Worm (Caenorhabditis elegans) whole organism, mixed stage, embryonic: ENCODE results near the gene ssq-4.

Experiments used
- M03D4.4 ChIP-seq: sonication (generic microtip); optimal IDR thresholded peaks from 2 replicates; lab custom pipeline; 2017; ENCODE audit warnings: mild to moderate bottlenecking, missing genetic modification characterization, missing compliant biosample characterization
- bed-3 ChIP-seq: fragments of 200-800 bp; sonication (Bioruptor generic); optimal IDR thresholded peaks from 3 replicates; lab custom pipeline; 2018; ENCODE audit warnings: mild to moderate bottlenecking, missing genetic modification characterization, moderate library complexity, missing compliant biosample characterization
- ceh-39 ChIP-seq: fragments of 150-350 bp; optimal IDR thresholded peaks from 2 replicates; lab custom pipeline; 2014; ENCODE audit warnings: missing biosample characterization, missing genetic modification characterization
- ceh-43 ChIP-seq: fragments of 200-800 bp; sonication (Bioruptor generic); optimal IDR thresholded peaks from 2 replicates; lab custom pipeline; 2018; ENCODE audit warnings: mild to moderate bottlenecking, missing genetic modification characterization, moderate library complexity, missing compliant biosample characterization
- ceh-83 ChIP-seq: fragments of 200-800 bp; sonication (Bioruptor generic); optimal IDR thresholded peaks from 2 replicates; lab custom pipeline; 2018; ENCODE audit warnings: mild to moderate bottlenecking, missing genetic modification characterization, missing compliant biosample characterization
- ces-1 ChIP-seq: fragments of 150-350 bp; optimal IDR thresholded peaks from 2 replicates; lab custom pipeline; 2014; ENCODE audit warnings: missing biosample characterization, missing genetic modification reagents, missing genetic modification characterization
- cnd-1 ChIP-seq: fragments of 200-800 bp; sonication (Bioruptor generic); optimal IDR thresholded peaks from 2 replicates; lab custom pipeline; 2018; ENCODE audit warnings: mild to moderate bottlenecking, missing genetic modification characterization, missing compliant biosample characterization
- drap-1 ChIP-seq: fragments of 200-800 bp; sonication (Bioruptor generic); optimal IDR thresholded peaks from 3 replicates; lab custom pipeline; 2018; ENCODE audit warnings: mild to moderate bottlenecking, missing genetic modification characterization, missing compliant biosample characterization
- elt-1 ChIP-seq: sonication (generic microtip); optimal IDR thresholded peaks from 2 replicates; lab custom pipeline; 2017; ENCODE audit warnings: missing genetic modification characterization, mild to moderate bottlenecking, missing compliant biosample characterization, antibody characterized with exemption, moderate library complexity, borderline replicate concordance; ENCODE audit not compliant: insufficient read depth
- elt-3 ChIP-seq: fragments of 150-350 bp; optimal IDR thresholded peaks from 2 replicates; lab custom pipeline; 2014; ENCODE audit warnings: missing biosample characterization, missing genetic modification characterization
- flh-1 ChIP-seq: fragments of 200-800 bp; sonication (Bioruptor generic); optimal IDR thresholded peaks from 2 replicates; lab custom pipeline; 2018; ENCODE audit warnings: mild to moderate bottlenecking, missing genetic modification characterization, moderate library complexity, missing compliant biosample characterization
- ham-2 ChIP-seq: fragments of 200-800 bp; sonication (Bioruptor generic); optimal IDR thresholded peaks from 2 replicates; lab custom pipeline; 2018; ENCODE audit warnings: mild to moderate bottlenecking, missing genetic modification characterization, missing compliant biosample characterization
- hlh-1 ChIP-seq: fragments of 150-350 bp; optimal IDR thresholded peaks from 2 replicates; lab custom pipeline; 2014; ENCODE audit warnings: missing biosample characterization, missing genetic modification reagents, missing genetic modification characterization
- lin-13 ChIP-seq: fragments of 150-350 bp; optimal IDR thresholded peaks from 2 replicates; lab custom pipeline; 2014; ENCODE audit warnings: missing biosample characterization, missing genetic modification characterization
- lin-32 ChIP-seq: fragments of 200-800 bp; sonication (Bioruptor generic); optimal IDR thresholded peaks from 2 replicates; lab custom pipeline; 2018; ENCODE audit warnings: mild to moderate bottlenecking, missing genetic modification characterization, missing compliant biosample characterization
- lsy-2 ChIP-seq: fragments of 150-350 bp; optimal IDR thresholded peaks from 2 replicates; lab custom pipeline; 2014; ENCODE audit warnings: missing biosample characterization, missing genetic modification characterization
- mep-1 ChIP-seq: fragments of 150-350 bp; optimal IDR thresholded peaks from 2 replicates; lab custom pipeline; 2017; ENCODE audit warnings: missing biosample characterization, missing genetic modification reagents, missing genetic modification characterization, inconsistent platforms
- nhr-12 ChIP-seq: fragments of 150-350 bp; optimal IDR thresholded peaks from 2 replicates; lab custom pipeline; 2014; ENCODE audit warnings: missing biosample characterization, missing genetic modification characterization
- nhr-2 ChIP-seq: fragments of 150-350 bp; optimal IDR thresholded peaks from 2 replicates; lab custom pipeline; 2014; ENCODE audit warnings: missing biosample characterization, missing genetic modification characterization
- nhr-237 ChIP-seq: fragments of 150-350 bp; optimal IDR thresholded peaks from 2 replicates; lab custom pipeline; 2014; ENCODE audit warnings: missing biosample characterization, missing genetic modification characterization
- nhr-28 ChIP-seq: fragments of 150-350 bp; optimal IDR thresholded peaks from 2 replicates; lab custom pipeline; 2014; ENCODE audit warnings: missing biosample characterization, missing genetic modification characterization
- nhr-76 ChIP-seq: sonication (generic microtip); optimal IDR thresholded peaks from 2 replicates; lab custom pipeline; 2017; ENCODE audit warnings: missing biosample characterization, missing genetic modification characterization
- pha-4 ChIP-seq: fragments of 150-350 bp; optimal IDR thresholded peaks from 2 replicates; lab custom pipeline; 2018; ENCODE audit warnings: missing biosample characterization, missing genetic modification reagents, missing genetic modification characterization
- sem-2 ChIP-seq: fragments of 200-800 bp; sonication (Bioruptor generic); optimal IDR thresholded peaks from 2 replicates; lab custom pipeline; 2018; ENCODE audit warnings: mild to moderate bottlenecking, missing genetic modification characterization, missing compliant biosample characterization
- snpc-4 ChIP-seq: fragments of 150-350 bp; optimal IDR thresholded peaks from 2 replicates; lab custom pipeline; 2014; ENCODE audit warnings: missing biosample characterization, missing genetic modification characterization
- sptf-1 ChIP-seq: sonication (generic microtip); optimal IDR thresholded peaks from 2 replicates; lab custom pipeline; 2017; ENCODE audit warnings: mild to moderate bottlenecking, missing genetic modification characterization, moderate library complexity, missing compliant biosample characterization
- tbx-8 ChIP-seq: fragments of 200-800 bp; sonication (Bioruptor generic); optimal IDR thresholded peaks from 2 replicates; lab custom pipeline; 2018; ENCODE audit warnings: mild to moderate bottlenecking, missing genetic modification characterization, moderate library complexity, missing compliant biosample characterization
- unc-120 ChIP-seq: sonication (generic microtip); optimal IDR thresholded peaks from 2 replicates; lab custom pipeline; 2017; ENCODE audit warnings: missing genetic modification characterization, missing compliant biosample characterization; ENCODE audit not compliant: poor library complexity, severe bottlenecking
- unc-62 ChIP-seq: fragments of 150-350 bp; optimal IDR thresholded peaks from 2 replicates; lab custom pipeline; 2014; ENCODE audit warnings: missing biosample characterization, missing genetic modification reagents, missing genetic modification characterization
- zip-8 ChIP-seq: fragments of 150-350 bp; optimal IDR thresholded peaks from 2 replicates; lab custom pipeline; 2014; ENCODE audit warnings: missing biosample characterization, missing genetic modification characterization
- ztf-11 ChIP-seq: fragments of 150-350 bp; optimal IDR thresholded peaks from 2 replicates; lab custom pipeline; 2014; ENCODE audit warnings: missing biosample characterization, missing genetic modification characterization

The ssq-4 gene

DNA sequence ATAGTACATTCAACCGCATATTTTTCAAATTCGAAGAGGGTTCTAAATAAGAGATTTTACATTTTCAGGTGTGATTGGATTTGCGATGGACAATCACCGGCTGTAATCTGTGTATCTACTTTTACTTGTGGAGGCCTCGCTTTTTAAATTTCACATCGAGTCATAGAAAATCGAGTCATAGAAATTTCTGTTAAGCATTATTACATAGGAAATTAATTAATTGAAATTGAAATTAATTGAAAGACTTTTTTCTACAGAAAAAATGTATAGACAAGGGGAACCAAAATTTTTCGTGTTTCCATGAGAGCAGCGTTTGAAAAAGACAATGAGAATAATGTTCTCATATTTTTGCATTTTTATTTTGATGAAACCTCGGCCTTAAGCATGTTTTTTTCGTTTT, 32.5 kb upstream of the ssq-4 start, which contains the start of gene clec-176:
clec-176 (plus strand) TSS at position 301 of the 400 bp plus-strand sequence.
- TF ChIP-seq unc-120 (tag; lab: Kevin White, UChicago) (no peak), nhr-237 (tag; lab: Kevin White, UChicago) (no peak), elt-3 (tag; lab: Kevin White, UChicago) (no peak), tbx-8 (no peak), nhr-12 (tag; lab: Kevin White, UChicago) (no peak), zip-8 (tag; lab: Kevin White, UChicago) (no peak), nhr-76 (tag; lab: Kevin White, UChicago) (no peak), nhr-28 (tag; lab: Kevin White, UChicago) (no peak), lin-32 (no peak), unc-62 (GFP tag; lab: Kevin White, UChicago) (no peak), lin-13 (tag; lab: Kevin White, UChicago) (no peak), sem-2 (GFP tag; lab: Kevin White, UChicago) (no peak), sptf-1 (tag; lab: Kevin White, UChicago) (no peak), snpc-4 (tag; lab: Kevin White, UChicago) (no peak), ceh-39 (tag; lab: Kevin White, UChicago) (no peak), nhr-2 (no peak), elt-1 (tag; lab: Kevin White, UChicago) (no peak), ceh-83 (GFP tag; lab: Kevin White, UChicago) (no peak), drap-1 (GFP tag; lab: Kevin White, UChicago) (no peak), lsy-2 (tag; lab: Kevin White, UChicago) (no peak)

DNA sequence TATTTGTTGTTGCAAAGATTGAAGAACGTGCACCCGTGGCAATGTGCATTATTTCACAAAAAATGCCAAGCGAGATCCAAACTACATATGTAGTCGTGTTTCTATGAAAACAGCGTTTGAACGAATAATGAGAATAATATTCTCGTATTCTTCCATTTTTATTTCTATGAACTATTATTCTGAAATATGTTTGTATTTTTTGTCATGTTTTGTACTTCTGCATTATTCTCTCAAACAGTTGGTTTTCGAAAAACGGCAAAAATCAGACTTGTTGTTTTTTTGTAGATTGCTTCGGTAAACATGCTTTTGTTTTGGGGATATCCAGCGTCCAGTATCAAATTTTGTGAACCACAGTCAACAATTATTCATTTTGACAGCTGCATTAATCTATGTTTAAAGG, 30.0 kb upstream of the ssq-4 start, which contains the start of gene clec-177:
clec-177 (plus strand) TSS at position 301 of the 400 bp plus-strand sequence.
- TF ChIP-seq lin-13 (tag; lab: Kevin White, UChicago) (no peak), sem-2 (GFP tag; lab: Kevin White, UChicago) (no peak), pha-4 (tag; lab: Kevin White, UChicago) (no peak), unc-120 (tag; lab: Kevin White, UChicago) (no peak), sptf-1 (tag; lab: Kevin White, UChicago) (no peak), snpc-4 (tag; lab: Kevin White, UChicago) (no peak), ztf-11 (no peak), elt-3 (tag; lab: Kevin White, UChicago) (no peak), lsy-2 (tag; lab: Kevin White, UChicago) (no peak), ham-2 (GFP tag; lab: Kevin White, UChicago) (no peak), mep-1 (tag; lab: Kevin White, UChicago) (no peak), lin-32 (no peak)

DNA sequence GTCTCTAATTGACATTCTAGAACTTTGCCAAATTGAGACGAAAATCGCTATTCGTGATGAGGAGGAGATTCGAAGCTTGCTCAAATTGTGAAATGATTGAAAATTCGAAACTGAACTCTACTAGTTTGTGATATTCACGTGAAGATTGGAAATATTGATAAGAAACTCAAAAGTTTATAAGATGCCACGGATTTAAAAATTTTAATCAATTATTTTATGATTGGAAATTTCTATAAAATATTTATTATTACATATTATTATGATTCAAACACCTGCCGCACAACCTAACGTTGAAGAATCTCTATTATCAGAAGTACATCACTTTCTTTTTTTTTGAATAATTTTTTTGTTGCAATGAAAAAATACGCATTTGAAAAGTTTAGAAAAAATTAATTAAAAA, 27.7 kb upstream of the ssq-4 start, which contains the start of gene E03H12.7:
E03H12.7 (minus strand) TSS at position 101 of the 400 bp plus-strand sequence.
- TF ChIP-seq elt-1 (tag; lab: Kevin White, UChicago): no peak
- TF ChIP-seq ham-2 (GFP tag; lab: Kevin White, UChicago): no peak
- no peak for TF ChIP-seq drap-1 (GFP tag; lab: Kevin White, UChicago)
- no peak for TF ChIP-seq mep-1 (tag; lab: Kevin White, UChicago)
- TF ChIP-seq sptf-1 (tag; lab: Kevin White, UChicago): no peak
- no peak for TF ChIP-seq cnd-1
- TF ChIP-seq pha-4 (tag; lab: Kevin White, UChicago): no peak
- TF ChIP-seq M03D4.4: no peak
- no peak for TF ChIP-seq unc-62 (GFP tag; lab: Kevin White, UChicago)
- TF ChIP-seq nhr-12 (tag; lab: Kevin White, UChicago): no peak
- no peak for TF ChIP-seq unc-120 (tag; lab: Kevin White, UChicago)
- no peak for TF ChIP-seq tbx-8
- no peak for TF ChIP-seq nhr-237 (tag; lab: Kevin White, UChicago)
- TF ChIP-seq flh-1 (GFP tag; lab: Kevin White, UChicago): no peak
- no peak for TF ChIP-seq ceh-39 (tag; lab: Kevin White, UChicago)
- no peak for TF ChIP-seq hlh-1 (tag; lab: Kevin White, UChicago)
- no peak for TF ChIP-seq ces-1 (GFP tag; lab: Kevin White, UChicago)
- no peak for TF ChIP-seq ceh-83 (GFP tag; lab: Kevin White, UChicago)
- no peak for TF ChIP-seq snpc-4 (tag; lab: Kevin White, UChicago)
- TF ChIP-seq nhr-2: no peak

DNA sequence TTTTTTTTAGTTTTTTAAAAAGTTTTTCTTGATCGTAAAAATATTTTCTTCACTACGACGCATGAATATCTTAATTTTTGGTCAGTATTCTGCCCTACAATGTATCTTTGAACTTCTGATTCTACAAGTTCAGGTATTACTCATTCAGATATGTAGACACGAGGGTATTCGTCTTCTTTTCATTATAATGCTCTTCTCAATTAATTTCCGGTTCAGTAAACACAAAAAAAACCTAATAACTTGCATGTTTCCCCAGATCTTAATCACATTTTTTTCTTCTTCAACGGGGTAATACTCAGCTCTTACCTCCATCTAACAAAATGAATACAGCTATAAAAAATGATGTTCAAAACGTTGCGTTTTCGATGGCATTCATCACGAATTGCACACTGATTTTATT, 24.2 kb upstream of the ssq-4 start, which contains the start of gene str-162:
str-162 (plus strand) TSS at position 301 of the 400 bp plus-strand sequence.
- TF ChIP-seq lsy-2 (tag; lab: Kevin White, UChicago) (no peak), zip-8 (tag; lab: Kevin White, UChicago) (no peak), bed-3 (GFP tag; lab: Kevin White, UChicago) (no peak), hlh-1 (tag; lab: Kevin White, UChicago) (no peak), tbx-8 (no peak), ham-2 (GFP tag; lab: Kevin White, UChicago) (no peak), flh-1 (GFP tag; lab: Kevin White, UChicago) (no peak), pha-4 (tag; lab: Kevin White, UChicago) (no peak), elt-1 (tag; lab: Kevin White, UChicago) (no peak), snpc-4 (tag; lab: Kevin White, UChicago) (no peak), lin-13 (tag; lab: Kevin White, UChicago) (no peak), sptf-1 (tag; lab: Kevin White, UChicago) (no peak), ceh-43 (GFP tag; lab: Kevin White, UChicago) (no peak), drap-1 (GFP tag; lab: Kevin White, UChicago) (no peak), sem-2 (GFP tag; lab: Kevin White, UChicago) (no peak), ceh-83 (GFP tag; lab: Kevin White, UChicago) (no peak)
